Worm (Caenorhabditis elegans) whole organism, L1 larva: ENCODE results near the gene srx-118.

Source experiments
- aly-2 ChIP-seq: fragments of 150-350 bp; optimal IDR thresholded peaks from 2 replicates; lab custom pipeline; 2014; ENCODE audit warnings: missing biosample characterization, missing genetic modification characterization
- ama-1 ChIP-seq: fragments of 150-350 bp; optimal IDR thresholded peaks from 2 replicates; lab custom pipeline; 2014
- ceh-82 ChIP-seq, 3 experiments: fragments of 150-350 bp in 1 of 3; sonication (generic microtip) in 2 of 3; optimal IDR thresholded peaks; 2 replicates each; lab custom pipeline; 2014 to 2017; ENCODE audit warnings: missing biosample characterization in 3 of 3, missing genetic modification characterization in 3 of 3
- nhr-28 ChIP-seq: fragments of 150-350 bp; optimal IDR thresholded peaks from 2 replicates; lab custom pipeline; 2014; ENCODE audit warnings: missing biosample characterization, missing genetic modification characterization
- nhr-77 ChIP-seq: fragments of 150-350 bp; optimal IDR thresholded peaks from 2 replicates; lab custom pipeline; 2014; ENCODE audit warnings: missing biosample characterization, missing genetic modification characterization
- pqm-1 ChIP-seq: sonication (generic microtip); optimal IDR thresholded peaks from 3 replicates; lab custom pipeline; 2017; ENCODE audit warnings: missing biosample characterization, missing genetic modification characterization
- rnt-1 ChIP-seq: sonication (generic microtip); optimal IDR thresholded peaks from 2 replicates; lab custom pipeline; 2016; ENCODE audit warnings: mild to moderate bottlenecking, missing genetic modification characterization, moderate library complexity, missing compliant biosample characterization

- TF ChIP-seq rnt-1 (tag; lab: Kevin White, UChicago), result no peak
- TF ChIP-seq nhr-77 (tag; lab: Kevin White, UChicago), result no peak
- no peak for TF ChIP-seq ceh-82 (tag; optimal IDR thresholded peaks at IDR 0.05; lab: Kevin White, UChicago)
- TF ChIP-seq ama-1, result no peak
- no peak for TF ChIP-seq pqm-1 (tag; lab: Kevin White, UChicago)
- no peak for TF ChIP-seq aly-2 (tag; lab: Kevin White, UChicago)
- no peak for TF ChIP-seq nhr-28 (tag; lab: Kevin White, UChicago)
These were observed 18.9 kb downstream of the srx-118 start, which contains the start of gene F49C5.9 for ce11 chrII:12544533-12544932.
